Fruit fly (Drosophila melanogaster) whole organism, embryonic: ENCODE results near the gene CG46439.

ENCODE experiments used
- Atf6 ChIP-seq: fragments of 200-800 bp; sonication (Bioruptor generic); IDR thresholded peaks from 2 replicates; pipeline ENCODE4 v1.3.6; 2022; ENCODE audit warnings: missing biosample characterization, missing genetic modification characterization
- B-H1 ChIP-seq: fragments of 200-800 bp; sonication (Bioruptor generic); IDR thresholded peaks from 3 replicates; pipeline ENCODE4 v1.3.6; 2022; ENCODE audit warnings: missing biosample characterization, missing genetic modification characterization
- BtbVII ChIP-seq: fragments of 200-800 bp; sonication (Bioruptor generic); optimal IDR thresholded peaks from 3 replicates; lab custom pipeline; 2017; ENCODE audit warnings: missing biosample characterization, mild to moderate bottlenecking, missing genetic modification characterization
- CG10979 ChIP-seq: fragments of 200-800 bp; sonication (Bioruptor generic); optimal IDR thresholded peaks from 2 replicates; lab custom pipeline; 2018; ENCODE audit warnings: missing biosample characterization, mild to moderate bottlenecking, missing genetic modification characterization, moderate library complexity
- CG11723 ChIP-seq: fragments of 200-800 bp; sonication (Bioruptor generic); optimal IDR thresholded peaks from 2 replicates; lab custom pipeline; 2017; ENCODE audit warnings: missing biosample characterization, mild to moderate bottlenecking, missing genetic modification characterization
- CG12071 ChIP-seq: fragments of 200-800 bp; sonication (Bioruptor generic); optimal IDR thresholded peaks from 3 replicates; lab custom pipeline; 2018; ENCODE audit warnings: missing biosample characterization, mild to moderate bottlenecking, missing genetic modification characterization
- CG12219 ChIP-seq: fragments of 200-800 bp; sonication (Bioruptor generic); optimal IDR thresholded peaks from 3 replicates; lab custom pipeline; 2018; ENCODE audit warnings: missing biosample characterization, mild to moderate bottlenecking, missing genetic modification characterization
- CG14050 ChIP-seq: fragments of 200-800 bp; sonication (Bioruptor generic); IDR thresholded peaks from 3 replicates; pipeline ENCODE4 v1.3.6; 2022; ENCODE audit warnings: missing biosample characterization, missing genetic modification characterization
- CG14667 ChIP-seq: fragments of 200-800 bp; sonication (Bioruptor generic); IDR thresholded peaks from 2 replicates; pipeline ENCODE4 v1.3.6; 2022; ENCODE audit warnings: missing biosample characterization, missing genetic modification characterization
- CG2199 ChIP-seq: fragments of 200-800 bp; sonication (Bioruptor generic); IDR thresholded peaks from 3 replicates; pipeline ENCODE4 v1.3.6; 2022; ENCODE audit warnings: missing biosample characterization, missing genetic modification characterization
- CG34422 ChIP-seq: fragments of 200-800 bp; sonication (Bioruptor generic); IDR thresholded peaks from 3 replicates; pipeline ENCODE4 v1.3.6; 2022; ENCODE audit warnings: missing biosample characterization, missing genetic modification characterization
- CG4617 ChIP-seq: fragments of 200-800 bp; sonication (Bioruptor generic); optimal IDR thresholded peaks from 3 replicates; lab custom pipeline; 2016; ENCODE audit warnings: missing biosample characterization, missing genetic modification characterization, borderline replicate concordance
- CG4707 ChIP-seq: fragments of 200-800 bp; sonication (Bioruptor generic); optimal IDR thresholded peaks from 2 replicates; lab custom pipeline; 2018; ENCODE audit warnings: missing biosample characterization, mild to moderate bottlenecking, missing genetic modification characterization, moderate library complexity
- CG4820 ChIP-seq: fragments of 200-800 bp; sonication (Bioruptor generic); optimal IDR thresholded peaks from 3 replicates; lab custom pipeline; 2016; ENCODE audit warnings: missing biosample characterization, missing genetic modification characterization
- CG6272 ChIP-seq: fragments of 200-800 bp; sonication (Bioruptor generic); IDR thresholded peaks from 2 replicates; pipeline ENCODE4 v1.3.6; 2022; ENCODE audit warnings: missing biosample characterization, missing genetic modification characterization
- CHES-1-like ChIP-seq: fragments of 200-800 bp; sonication (Bioruptor generic); optimal IDR thresholded peaks from 2 replicates; lab custom pipeline; 2016; ENCODE audit warnings: missing biosample characterization, missing genetic modification characterization
- E2f2 ChIP-seq: fragments of 200-800 bp; sonication (Bioruptor generic); IDR thresholded peaks from 2 replicates; pipeline ENCODE4 v1.3.6; 2022; ENCODE audit warnings: missing biosample characterization, missing genetic modification characterization
- HLH54F ChIP-seq: fragments of 200-800 bp; sonication (Bioruptor generic); optimal IDR thresholded peaks from 3 replicates; lab custom pipeline; 2016; ENCODE audit warnings: missing biosample characterization, missing genetic modification characterization
- Kr ChIP-seq: fragments of 200-800 bp; sonication (Bioruptor generic); optimal IDR thresholded peaks from 2 replicates; lab custom pipeline; 2017; ENCODE audit warnings: missing biosample characterization, mild to moderate bottlenecking, missing genetic modification characterization
- Med ChIP-seq: fragments of 200-800 bp; sonication (Bioruptor generic); peaks from one replicate; lab custom pipeline; 2016; ENCODE audit warnings: missing biosample characterization, missing genetic modification characterization, mild to moderate bottlenecking, inconsistent platforms, moderate library complexity
- NC2α ChIP-seq: fragments of 200-800 bp; sonication (Bioruptor generic); optimal IDR thresholded peaks from 2 replicates; lab custom pipeline; 2016; ENCODE audit warnings: missing biosample characterization, missing genetic modification characterization
- Sry-δ ChIP-seq: fragments of 200-800 bp; sonication (Bioruptor generic); optimal IDR thresholded peaks from 2 replicates; lab custom pipeline; 2016; ENCODE audit warnings: missing biosample characterization, missing genetic modification characterization
- Ssrp ChIP-seq: fragments of 200-800 bp; sonication (Bioruptor generic); optimal IDR thresholded peaks from 2 replicates; lab custom pipeline; 2018; ENCODE audit warnings: missing biosample characterization, mild to moderate bottlenecking, missing genetic modification characterization, moderate library complexity
- Vsx1 ChIP-seq: fragments of 200-800 bp; sonication (Bioruptor generic); optimal IDR thresholded peaks from 2 replicates; lab custom pipeline; 2017; ENCODE audit warnings: missing biosample characterization, mild to moderate bottlenecking, missing genetic modification characterization, missing genetic modification reagents
- Xbp1 ChIP-seq: fragments of 200-800 bp; sonication (Bioruptor generic); optimal IDR thresholded peaks from 3 replicates; lab custom pipeline; 2016; ENCODE audit warnings: missing biosample characterization, mild to moderate bottlenecking, missing genetic modification characterization
- YL-1 ChIP-seq: fragments of 200-800 bp; sonication (Bioruptor generic); optimal IDR thresholded peaks from 3 replicates; lab custom pipeline; 2017; ENCODE audit warnings: missing biosample characterization, mild to moderate bottlenecking, missing genetic modification characterization
- amos ChIP-seq: fragments of 200-800 bp; sonication (Bioruptor generic); IDR thresholded peaks from 2 replicates; pipeline ENCODE4 v1.3.6; 2022; ENCODE audit warnings: missing biosample characterization, missing genetic modification characterization; ENCODE audit not compliant: partially characterized antibody
- ash1 ChIP-seq: fragments of 200-800 bp; sonication (Bioruptor generic); optimal IDR thresholded peaks from 2 replicates; lab custom pipeline; 2018; ENCODE audit warnings: missing biosample characterization, mild to moderate bottlenecking, missing genetic modification characterization
- bcd ChIP-seq: fragments of 200-800 bp; sonication (Bioruptor generic); optimal IDR thresholded peaks from 2 replicates; lab custom pipeline; 2017; ENCODE audit warnings: missing biosample characterization, mild to moderate bottlenecking, missing genetic modification characterization
- bowl ChIP-seq: fragments of 200-800 bp; sonication (Bioruptor generic); IDR thresholded peaks from 2 replicates; pipeline ENCODE4 v1.3.6; 2022; ENCODE audit warnings: missing biosample characterization, missing genetic modification characterization
- chn ChIP-seq: fragments of 200-800 bp; sonication (Bioruptor generic); optimal IDR thresholded peaks from 2 replicates; lab custom pipeline; 2016; ENCODE audit warnings: missing biosample characterization, missing genetic modification characterization
- crol ChIP-seq: fragments of 200-800 bp; sonication (Bioruptor generic); IDR thresholded peaks from 2 replicates; pipeline ENCODE4 v1.3.6; 2022; ENCODE audit warnings: missing biosample characterization, missing genetic modification characterization
- dati ChIP-seq: fragments of 200-800 bp; sonication (Bioruptor generic); IDR thresholded peaks from 2 replicates; pipeline ENCODE4 v1.3.6; 2022; ENCODE audit warnings: missing biosample characterization, missing genetic modification characterization
- ham ChIP-seq: fragments of 200-800 bp; sonication (Bioruptor generic); IDR thresholded peaks from 2 replicates; pipeline ENCODE4 v1.3.6; 2022; ENCODE audit warnings: missing biosample characterization, missing genetic modification characterization
- hkb ChIP-seq, 2 experiments: fragments of 200-800 bp in 1 of 2; fragments of >200 bp in 1 of 2; sonication (Bioruptor generic) in 1 of 2; IDR thresholded peaks in 1 of 2; optimal IDR thresholded peaks in 1 of 2; 2 replicates each; pipeline versions ENCODE4 v1.3.6 to Lab custom; 2017 to 2022; ENCODE audit warnings: missing biosample characterization in 1 of 2, missing genetic modification characterization in 1 of 2
- jing ChIP-seq: fragments of 200-800 bp; sonication (Bioruptor generic); optimal IDR thresholded peaks from 2 replicates; lab custom pipeline; 2018; ENCODE audit warnings: missing biosample characterization, mild to moderate bottlenecking, missing genetic modification characterization
- kah ChIP-seq: fragments of 200-800 bp; sonication (Bioruptor generic); optimal IDR thresholded peaks from 2 replicates; lab custom pipeline; 2018; ENCODE audit warnings: missing biosample characterization, mild to moderate bottlenecking, missing genetic modification characterization
- lilli ChIP-seq: fragments of 200-800 bp; sonication (Bioruptor generic); optimal IDR thresholded peaks from 3 replicates; lab custom pipeline; 2016; ENCODE audit warnings: missing biosample characterization, missing genetic modification characterization
- nerfin-1 ChIP-seq: fragments of 200-800 bp; sonication (Bioruptor generic); optimal IDR thresholded peaks from 3 replicates; lab custom pipeline; 2019; ENCODE audit warnings: missing biosample characterization, mild to moderate bottlenecking, missing genetic modification characterization, moderate library complexity
- pb ChIP-seq: fragments of 200-800 bp; sonication (Bioruptor generic); optimal IDR thresholded peaks from 3 replicates; lab custom pipeline; 2016; ENCODE audit warnings: missing biosample characterization, missing genetic modification characterization
- prd ChIP-seq, 3 experiments: fragments of >200 bp in 2 of 3; fragments of 200-800 bp in 1 of 3; sonication (Bioruptor generic) in 1 of 3; optimal IDR thresholded peaks in 2 of 3; IDR thresholded peaks in 1 of 3; 2 replicates in 2 of 3; 3 replicates in 1 of 3; pipeline versions ENCODE4 v1.3.6 to Lab custom; 2017 to 2022; ENCODE audit warnings: missing biosample characterization in 1 of 3, missing genetic modification characterization in 1 of 3
- sc ChIP-seq, 3 experiments: fragments of >200 bp in 2 of 3; fragments of 200-800 bp in 1 of 3; sonication (Bioruptor generic) in 1 of 3; optimal IDR thresholded peaks; 2 replicates in 2 of 3; 3 replicates in 1 of 3; lab custom pipeline; 2017; ENCODE audit warnings: mild to moderate bottlenecking in 1 of 3, missing biosample characterization in 1 of 3, missing genetic modification characterization in 1 of 3, missing genetic modification reagents in 1 of 3
- sim ChIP-seq: fragments of 200-800 bp; sonication (Bioruptor generic); IDR thresholded peaks from 2 replicates; pipeline ENCODE4 v1.3.6; 2022; ENCODE audit warnings: missing biosample characterization, missing genetic modification characterization
- sima ChIP-seq: fragments of 200-800 bp; sonication (Bioruptor generic); optimal IDR thresholded peaks from 2 replicates; lab custom pipeline; 2016; ENCODE audit warnings: missing biosample characterization, missing genetic modification characterization
- so ChIP-seq: fragments of 200-800 bp; sonication (Bioruptor generic); IDR thresholded peaks from 3 replicates; pipeline ENCODE4 v1.3.6; 2022; ENCODE audit warnings: missing biosample characterization, missing genetic modification characterization
- ssp ChIP-seq: fragments of 200-800 bp; sonication (Bioruptor generic); IDR thresholded peaks from 2 replicates; pipeline ENCODE4 v1.3.6; 2022; ENCODE audit warnings: missing biosample characterization, missing genetic modification characterization
- stc ChIP-seq: fragments of 200-800 bp; sonication (Bioruptor generic); IDR thresholded peaks from 2 replicates; pipeline ENCODE4 v1.3.6; 2022; ENCODE audit warnings: missing biosample characterization, missing genetic modification characterization
- trh ChIP-seq: fragments of 200-800 bp; sonication (Bioruptor generic); optimal IDR thresholded peaks from 2 replicates; lab custom pipeline; 2016; ENCODE audit warnings: missing biosample characterization, missing genetic modification characterization
- unpg ChIP-seq: fragments of 200-800 bp; sonication (Bioruptor generic); optimal IDR thresholded peaks from 3 replicates; lab custom pipeline; 2018; ENCODE audit warnings: missing biosample characterization, mild to moderate bottlenecking, missing genetic modification characterization, moderate library complexity
- vvl ChIP-seq: fragments of 200-800 bp; sonication (Bioruptor generic); IDR thresholded peaks from 2 replicates; pipeline ENCODE4 v1.3.6; 2022; ENCODE audit warnings: missing biosample characterization, missing genetic modification characterization

Gene CG46439

dm6 chr3L:11119901-11120418, 23.9 kb upstream of the CG46439 start (continued):
- TF ChIP-seq E2f2 (GFP tag; lab: Robert Waterston, UW) (peak; percentile 17; the same call in 1 of the 2 replicates), kah (GFP tag; lab: Kevin White, UChicago) (peak; percentile 60), CG12219 (GFP tag; lab: Kevin White, UChicago) (peak; percentile 13), CG14050 (GFP tag; lab: Robert Waterston, UW) (no peak), unpg (GFP tag; lab: Kevin White, UChicago) (peak; percentile 5), Xbp1 (no peak), so (GFP tag; lab: Robert Waterston, UW) (no peak), NC2α (GFP tag; lab: Kevin White, UChicago) (no peak), vvl (GFP tag; lab: Robert Waterston, UW) (no peak), CG11723 (GFP tag; lab: Kevin White, UChicago) (peak; percentile 18), sc (optimal IDR thresholded peaks at IDR 0.05; lab: Kevin White, UChicago) (no peak), sc (GFP tag; optimal IDR thresholded peaks at IDR 0.05; lab: Kevin White, UChicago) (peak; percentile 42), ham (GFP tag; lab: Robert Waterston, UW) (no peak), ash1 (GFP tag; lab: Kevin White, UChicago) (peak; percentile 66), Sry-δ (GFP tag; lab: Kevin White, UChicago) (no peak), Med (GFP tag; lab: Kevin White, UChicago) (peak; percentile 64), sima (GFP tag; lab: Kevin White, UChicago) (no peak), bowl (GFP tag; lab: Robert Waterston, UW) (no peak), chn (no peak), CG4617 (GFP tag; lab: Kevin White, UChicago) (no peak), stc (GFP tag; lab: Robert Waterston, UW) (no peak), CG34422 (GFP tag; lab: Robert Waterston, UW) (peak; percentile 58; the same call in 1 of the 3 replicates), pb (GFP tag; lab: Kevin White, UChicago) (no peak), CG4707 (GFP tag; lab: Kevin White, UChicago) (peak; percentile 3), CHES-1-like (peak; percentile 27), Atf6 (GFP tag; lab: Robert Waterston, UW) (peak; percentile 59; the same call in 1 of the 2 replicates), Vsx1 (GFP tag; lab: Kevin White, UChicago) (peak; percentile 57), trh (no peak), amos (GFP tag; lab: Robert Waterston, UW) (no peak; the same call in 1 of the 2 replicates), nerfin-1 (tag; lab: Kevin White, UChicago) (peak; percentile 83), YL-1 (peak; percentile 14), BtbVII (GFP tag; lab: Kevin White, UChicago) (peak; percentile 63), CG2199 (GFP tag; lab: Robert Waterston, UW) (no peak), crol (GFP tag; lab: Robert Waterston, UW) (no peak; the same call in 1 of the 2 replicates), bcd (no peak), dati (GFP tag; lab: Robert Waterston, UW) (no peak), Ssrp (tag; lab: Kevin White, UChicago) (no peak), HLH54F (GFP tag; lab: Kevin White, UChicago) (no peak), ssp (no peak), B-H1 (GFP tag; lab: Robert Waterston, UW) (no peak), CG6272 (GFP tag; lab: Robert Waterston, UW) (no peak), lilli (GFP tag; lab: Kevin White, UChicago) (peak; percentile 5), prd (optimal IDR thresholded peaks at IDR 0.05; lab: Kevin White, UChicago) (no peak), prd (GFP tag; IDR thresholded peaks at IDR 0.05; lab: Robert Waterston, UW) (no peak), Kr (no peak), CG14667 (GFP tag; lab: Robert Waterston, UW) (no peak), CG4820 (GFP tag; lab: Kevin White, UChicago) (no peak), CG10979 (tag; lab: Kevin White, UChicago) (no peak), sim (no peak), jing (GFP tag; lab: Kevin White, UChicago) (no peak), hkb (optimal IDR thresholded peaks at IDR 0.05; lab: Kevin White, UChicago) (no peak), hkb (GFP tag; IDR thresholded peaks at IDR 0.05; lab: Robert Waterston, UW) (0 out of 2 replicates have a peak, but pooled peaks have one; percentile 13), CG12071 (GFP tag; lab: Kevin White, UChicago) (peak; percentile 68)
